Worm (Caenorhabditis elegans) whole organism, early embryonic: ENCODE data around the gene ptp-4A2.

ENCODE experiments used
- aly-1 ChIP-seq: sonication (generic microtip); optimal IDR thresholded peaks from 2 replicates; lab custom pipeline; 2016; ENCODE audit warnings: missing genetic modification characterization, missing compliant biosample characterization
- ama-1 ChIP-seq: fragments of 150-350 bp; optimal IDR thresholded peaks from 2 replicates; lab custom pipeline; 2014
- ceh-13 ChIP-seq: fragments of 200-800 bp; sonication (Bioruptor generic); optimal IDR thresholded peaks from 2 replicates; lab custom pipeline; 2018; ENCODE audit warnings: mild to moderate bottlenecking, missing genetic modification characterization, missing compliant biosample characterization
- ceh-36 ChIP-seq: sonication (generic microtip); optimal IDR thresholded peaks from 2 replicates; lab custom pipeline; 2016; ENCODE audit warnings: missing genetic modification characterization, inconsistent platforms, missing compliant biosample characterization
- ets-7 ChIP-seq: sonication (generic microtip); optimal IDR thresholded peaks from 2 replicates; lab custom pipeline; 2016; ENCODE audit warnings: missing genotype, missing genetic modification characterization, missing compliant biosample characterization
- flt-1 ChIP-seq: fragments of 200-800 bp; sonication (Bioruptor generic); IDR thresholded peaks from 2 replicates; pipeline ENCODE4 v1.3.6; 2022; ENCODE audit warnings: missing genetic modification characterization, missing compliant biosample characterization
- hnd-1 ChIP-seq: sonication (generic microtip); optimal IDR thresholded peaks from 2 replicates; lab custom pipeline; 2016; ENCODE audit warnings: missing genetic modification characterization, missing compliant biosample characterization
- pes-1 ChIP-seq: fragments of 200-800 bp; sonication (Bioruptor generic); IDR thresholded peaks from 2 replicates; pipeline ENCODE4 v1.3.6; 2022; ENCODE audit warnings: missing genetic modification reagents, missing genetic modification characterization, missing compliant biosample characterization
- scrt-1 ChIP-seq: fragments of 200-800 bp; sonication (Bioruptor generic); IDR thresholded peaks from 2 replicates; pipeline ENCODE4 v1.3.6; 2022; ENCODE audit warnings: missing genetic modification characterization, missing compliant biosample characterization
- sea-1 ChIP-seq: fragments of 200-800 bp; sonication (Bioruptor generic); conservative IDR thresholded peaks from 2 replicates; pipeline ENCODE4 v1.3.6; 2022; ENCODE audit warnings: missing genetic modification characterization, missing compliant biosample characterization
- tbx-11 ChIP-seq: fragments of 200-800 bp; sonication (Bioruptor generic); IDR thresholded peaks from 2 replicates; pipeline ENCODE4 v1.3.6; 2022; ENCODE audit warnings: missing genetic modification characterization, missing compliant biosample characterization
- tbx-37 ChIP-seq: fragments of 200-800 bp; sonication (Bioruptor generic); conservative IDR thresholded peaks from 2 replicates; pipeline ENCODE4 v1.3.6; 2022; ENCODE audit warnings: missing genetic modification reagents, missing genetic modification characterization, missing compliant biosample characterization
- tra-4 ChIP-seq: sonication (generic microtip); optimal IDR thresholded peaks from 2 replicates; lab custom pipeline; 2017; ENCODE audit warnings: missing genetic modification characterization, missing compliant biosample characterization

ce11 chrX:3900715-3901114, 42.4 kb downstream of the ptp-4A2 start:
- no peak for TF ChIP-seq flt-1 (GFP tag; lab: Robert Waterston, UW)
- no peak for TF ChIP-seq ama-1 (lab: Kevin White, UChicago)
- TF ChIP-seq hnd-1 (tag; lab: Kevin White, UChicago): no peak
- no peak for TF ChIP-seq ceh-13 (GFP tag; lab: Kevin White, UChicago)
- TF ChIP-seq scrt-1: no peak
- no peak for TF ChIP-seq sea-1 (GFP tag; lab: Robert Waterston, UW)
- no peak for TF ChIP-seq ets-7 (tag; lab: Kevin White, UChicago)
- TF ChIP-seq ceh-36 (tag; lab: Kevin White, UChicago): no peak
- TF ChIP-seq tbx-37 (GFP tag; lab: Robert Waterston, UW): no peak
- no peak for TF ChIP-seq aly-1 (tag; lab: Kevin White, UChicago)
- no peak for TF ChIP-seq tra-4 (tag; lab: Kevin White, UChicago)
- no peak for TF ChIP-seq tbx-11 (GFP tag; lab: Robert Waterston, UW)
- TF ChIP-seq pes-1 (GFP tag; lab: Robert Waterston, UW): no peak; the same call in 1 of the 2 replicates
